Fruit fly (Drosophila melanogaster) whole organism, pupa: ENCODE measurements around the gene CG45078.

ENCODE experiments used
- CG10348 ChIP-seq: fragments of 200-800 bp; sonication (Bioruptor generic); IDR thresholded peaks from 2 replicates; pipeline ENCODE4 v1.3.6; 2022; ENCODE audit warnings: missing biosample characterization, missing genetic modification characterization
- CG12605 ChIP-seq: fragments of 200-800 bp; sonication (Bioruptor generic); IDR thresholded peaks from 2 replicates; pipeline ENCODE4 v1.3.6; 2022; ENCODE audit warnings: missing biosample characterization, missing genetic modification characterization
- CG13204 ChIP-seq: fragments of 200-800 bp; sonication (Bioruptor generic); optimal IDR thresholded peaks from 2 replicates; lab custom pipeline; 2018; ENCODE audit warnings: missing biosample characterization, mild to moderate bottlenecking, missing genetic modification characterization, moderate library complexity
- CG14655 ChIP-seq: fragments of 200-800 bp; sonication (Bioruptor generic); optimal IDR thresholded peaks from 3 replicates; lab custom pipeline; 2017; ENCODE audit warnings: mild to moderate bottlenecking, missing biosample characterization, missing genetic modification reagents, missing genetic modification characterization
- CG15710 ChIP-seq: fragments of 200-800 bp; sonication (Bioruptor generic); optimal IDR thresholded peaks from 2 replicates; lab custom pipeline; 2018; ENCODE audit warnings: missing biosample characterization, mild to moderate bottlenecking, missing genetic modification characterization, moderate library complexity
- CG17806 ChIP-seq: fragments of 200-800 bp; sonication (Bioruptor generic); optimal IDR thresholded peaks from 2 replicates; lab custom pipeline; 2018; ENCODE audit warnings: missing biosample characterization, mild to moderate bottlenecking, missing genetic modification characterization, moderate library complexity
- CG32121 ChIP-seq: fragments of 200-800 bp; sonication (Bioruptor generic); IDR thresholded peaks from 2 replicates; pipeline ENCODE4 v1.3.6; 2022; ENCODE audit warnings: missing biosample characterization, missing genetic modification characterization
- CG34367 ChIP-seq: fragments of 200-800 bp; sonication (Bioruptor generic); optimal IDR thresholded peaks from 2 replicates; lab custom pipeline; 2018; ENCODE audit warnings: missing biosample characterization, mild to moderate bottlenecking, missing genetic modification characterization
- CG4496 ChIP-seq: fragments of 200-800 bp; sonication (Bioruptor generic); IDR thresholded peaks from 3 replicates; pipeline ENCODE4 v1.3.6; 2022; ENCODE audit warnings: missing biosample characterization, missing genetic modification characterization
- CG8159 ChIP-seq: fragments of 200-800 bp; sonication (Bioruptor generic); optimal IDR thresholded peaks from 3 replicates; lab custom pipeline; 2018; ENCODE audit warnings: missing biosample characterization, mild to moderate bottlenecking, missing genetic modification characterization, moderate library complexity
- CG8301 ChIP-seq: fragments of 200-800 bp; sonication (Bioruptor generic); optimal IDR thresholded peaks from 2 replicates; lab custom pipeline; 2018; ENCODE audit warnings: missing biosample characterization, mild to moderate bottlenecking, missing genetic modification characterization
- CG9948 ChIP-seq: fragments of 200-800 bp; sonication (Bioruptor generic); optimal IDR thresholded peaks from 2 replicates; lab custom pipeline; 2018; ENCODE audit warnings: missing biosample characterization, mild to moderate bottlenecking, missing genetic modification characterization, moderate library complexity
- D1 ChIP-seq: fragments of 200-800 bp; sonication (Bioruptor generic); optimal IDR thresholded peaks from 2 replicates; lab custom pipeline; 2018; ENCODE audit warnings: missing biosample characterization, mild to moderate bottlenecking, missing genetic modification characterization, moderate library complexity
- EcR ChIP-seq: fragments of 200-800 bp; sonication (Bioruptor generic); optimal IDR thresholded peaks from 3 replicates; lab custom pipeline; 2019; ENCODE audit warnings: missing biosample characterization, missing genetic modification characterization, mild to moderate bottlenecking, moderate library complexity, missing genetic modification reagents
- Ets98B ChIP-seq: fragments of 200-800 bp; sonication (Bioruptor generic); IDR thresholded peaks from 2 replicates; pipeline ENCODE4 v1.3.6; 2022; ENCODE audit warnings: missing biosample characterization, missing genetic modification characterization
- Pif1A ChIP-seq: fragments of 200-800 bp; sonication (Bioruptor generic); optimal IDR thresholded peaks from 3 replicates; lab custom pipeline; 2016; ENCODE audit warnings: missing biosample characterization, missing genetic modification characterization
- Pif1B ChIP-seq: fragments of 200-800 bp; sonication (Bioruptor generic); optimal IDR thresholded peaks from 3 replicates; lab custom pipeline; 2016; ENCODE audit warnings: missing biosample characterization, missing genetic modification characterization
- Snoo ChIP-seq: fragments of 200-800 bp; sonication (Bioruptor generic); optimal IDR thresholded peaks from 3 replicates; lab custom pipeline; 2017; ENCODE audit warnings: missing biosample characterization, mild to moderate bottlenecking, missing genetic modification characterization, inconsistent platforms
- fd96Ca ChIP-seq: fragments of 200-800 bp; sonication (Bioruptor generic); IDR thresholded peaks from 3 replicates; pipeline ENCODE4 v1.3.6; 2022; ENCODE audit warnings: missing biosample characterization, missing genetic modification characterization
- gl ChIP-seq: fragments of 200-800 bp; sonication (Bioruptor generic); optimal IDR thresholded peaks from 2 replicates; lab custom pipeline; 2018; ENCODE audit warnings: missing biosample characterization, mild to moderate bottlenecking, missing genetic modification characterization
- rn ChIP-seq: fragments of 200-800 bp; sonication (Bioruptor generic); IDR thresholded peaks from 2 replicates; pipeline ENCODE4 v1.3.6; 2022; ENCODE audit warnings: missing biosample characterization, missing genetic modification characterization

The CG45078 gene

dm6 chr3R:10776047-10776659 lies 1.0 kb downstream of the CG45078 start:
- no peak for TF ChIP-seq Pif1B (GFP tag; lab: Kevin White, UChicago)
- no peak for TF ChIP-seq CG13204 (GFP tag; lab: Kevin White, UChicago)
- TF ChIP-seq CG4496 (GFP tag; lab: Robert Waterston, UW) = 0 out of 3 replicates have a peak, but pooled peaks have one; percentile 42

dm6 chr3R:10775246-10775645 lies 1.9 kb downstream of the CG45078 start:
- TF ChIP-seq Pif1B (GFP tag; lab: Kevin White, UChicago) (peak; percentile 51), CG15710 (tag; lab: Kevin White, UChicago) (no peak), rn (GFP tag; lab: Robert Waterston, UW) (no peak), CG32121 (GFP tag; lab: Robert Waterston, UW) (peak; percentile 55; the same call in 1 of the 2 replicates), CG12605 (GFP tag; lab: Robert Waterston, UW) (no peak), CG4496 (GFP tag; lab: Robert Waterston, UW) (peak; percentile 88), CG13204 (GFP tag; lab: Kevin White, UChicago) (no peak), Pif1A (no peak), Ets98B (GFP tag; lab: Robert Waterston, UW) (peak; percentile 65), Snoo (tag; lab: Kevin White, UChicago) (no peak)

- TF ChIP-seq Pif1B (GFP tag; lab: Kevin White, UChicago) (no peak), CG9948 (no peak)
Measured at dm6 chr3R:10767526-10767925, 9.6 kb downstream of the CG45078 start, which contains the start of gene TfIIFbeta. TfIIFbeta (minus strand) TSS chr3R:10767804.

- TF ChIP-seq Pif1B (GFP tag; lab: Kevin White, UChicago) (no peak), CG4496 (GFP tag; lab: Robert Waterston, UW) (peak; percentile 65; the same call in 2 of the 3 replicates), CG32121 (GFP tag; lab: Robert Waterston, UW) (peak; percentile 62; the same call in 1 of the 2 replicates), Ets98B (GFP tag; lab: Robert Waterston, UW) (0 out of 2 replicates have a peak, but pooled peaks have one; percentile 21)
Measured at dm6 chr3R:10761980-10762379, 15.2 kb downstream of the CG45078 start.

- peak; percentile 44 for TF ChIP-seq Ets98B (GFP tag; lab: Robert Waterston, UW)
- no peak for TF ChIP-seq CG10348 (GFP tag; lab: Robert Waterston, UW)
- no peak for TF ChIP-seq CG17806 (tag; lab: Kevin White, UChicago)
- 0 out of 2 replicates have a peak, but pooled peaks have one; percentile 26 for TF ChIP-seq rn (GFP tag; lab: Robert Waterston, UW)
- TF ChIP-seq CG9948 = no peak
- peak; percentile 66; the same call in 2 of the 3 replicates for TF ChIP-seq CG4496 (GFP tag; lab: Robert Waterston, UW)
- TF ChIP-seq CG8159 (tag; lab: Kevin White, UChicago) = no peak
- TF ChIP-seq CG32121 (GFP tag; lab: Robert Waterston, UW) = peak; percentile 67
Measured at dm6 chr3R:10760966-10761855, 16.0 kb downstream of the CG45078 start, which contains the start of the genes MED7 and Cap-H2. MED7 (minus strand) TSS chr3R:10761032. Cap-H2 (plus strand) TSS chr3R:10761310.

dm6 chr3R:10759348-10759847 lies 17.8 kb downstream of the CG45078 start, which contains the start of gene CG31272:
CG31272 (minus strand) TSS chr3R:10759398.
- TF ChIP-seq CG10348 (GFP tag; lab: Robert Waterston, UW) (no peak), fd96Ca (GFP tag; lab: Robert Waterston, UW) (no peak), D1 (tag; lab: Kevin White, UChicago) (no peak)

- no peak for TF ChIP-seq CG32121 (GFP tag; lab: Robert Waterston, UW)
- TF ChIP-seq D1 (tag; lab: Kevin White, UChicago) = no peak
- no peak for TF ChIP-seq CG8159 (tag; lab: Kevin White, UChicago)
- no peak for TF ChIP-seq CG8301 (tag; lab: Kevin White, UChicago)
- no peak for TF ChIP-seq gl (tag; lab: Kevin White, UChicago)
- no peak for TF ChIP-seq CG4496 (GFP tag; lab: Robert Waterston, UW)
- TF ChIP-seq fd96Ca (GFP tag; lab: Robert Waterston, UW) = no peak
- TF ChIP-seq Snoo (tag; lab: Kevin White, UChicago) = no peak
- TF ChIP-seq rn (GFP tag; lab: Robert Waterston, UW) = no peak
- no peak for TF ChIP-seq CG34367
- TF ChIP-seq CG10348 (GFP tag; lab: Robert Waterston, UW) = no peak
- TF ChIP-seq Ets98B (GFP tag; lab: Robert Waterston, UW) = no peak
- TF ChIP-seq CG12605 (GFP tag; lab: Robert Waterston, UW) = no peak
- TF ChIP-seq CG13204 (GFP tag; lab: Kevin White, UChicago) = no peak
- TF ChIP-seq Pif1A = no peak
- TF ChIP-seq EcR (GFP tag; lab: Kevin White, UChicago) = no peak
- TF ChIP-seq CG14655 (GFP tag; lab: Kevin White, UChicago) = no peak
- TF ChIP-seq Pif1B (GFP tag; lab: Kevin White, UChicago) = no peak
- TF ChIP-seq CG17806 (tag; lab: Kevin White, UChicago) = no peak
Measured at dm6 chr3R:10755534-10755933, 21.6 kb downstream of the CG45078 start, which contains the start of gene CG14691. CG14691 (minus strand) TSS chr3R:10755634.
